Fruit fly (Drosophila melanogaster) whole organism, embryonic: Measurements from ENCODE around the gene CG7071.

Source experiments
- Blimp-1 ChIP-seq: fragments of 200-800 bp; sonication (Bioruptor generic); optimal IDR thresholded peaks from 3 replicates; lab custom pipeline; 2018; ENCODE audit warnings: missing biosample characterization, missing genetic modification characterization, mild to moderate bottlenecking, moderate library complexity, missing genetic modification reagents
- BtbVII ChIP-seq: fragments of 200-800 bp; sonication (Bioruptor generic); optimal IDR thresholded peaks from 3 replicates; lab custom pipeline; 2017; ENCODE audit warnings: missing biosample characterization, mild to moderate bottlenecking, missing genetic modification characterization
- CG10147 ChIP-seq: fragments of 200-800 bp; sonication (Bioruptor generic); optimal IDR thresholded peaks from 2 replicates; lab custom pipeline; 2019; ENCODE audit warnings: missing biosample characterization, mild to moderate bottlenecking, missing genetic modification characterization, moderate library complexity
- CG10431 ChIP-seq: fragments of 200-800 bp; sonication (Bioruptor generic); optimal IDR thresholded peaks from 3 replicates; lab custom pipeline; 2018; ENCODE audit warnings: missing biosample characterization, mild to moderate bottlenecking, missing genetic modification characterization
- CG10462 ChIP-seq: fragments of 200-800 bp; sonication (Bioruptor generic); optimal IDR thresholded peaks from 2 replicates; lab custom pipeline; 2016; ENCODE audit warnings: missing biosample characterization, missing genetic modification characterization
- CG10654 ChIP-seq: fragments of 200-800 bp; sonication (Bioruptor generic); optimal IDR thresholded peaks from 2 replicates; lab custom pipeline; 2016; ENCODE audit warnings: missing biosample characterization, missing genetic modification characterization
- CG18011 ChIP-seq: fragments of 200-800 bp; sonication (Bioruptor generic); optimal IDR thresholded peaks from 2 replicates; lab custom pipeline; 2017; ENCODE audit warnings: missing biosample characterization, missing genetic modification characterization, mild to moderate bottlenecking, moderate library complexity, missing genotype
- CG2678 ChIP-seq: fragments of 200-800 bp; sonication (Bioruptor generic); optimal IDR thresholded peaks from 3 replicates; lab custom pipeline; 2019; ENCODE audit warnings: missing biosample characterization, mild to moderate bottlenecking, missing genetic modification characterization, moderate library complexity
- CG2712 ChIP-seq: fragments of 200-800 bp; optimal IDR thresholded peaks from 3 replicates; lab custom pipeline; 2019; ENCODE audit warnings: missing biosample characterization, mild to moderate bottlenecking, missing genetic modification characterization, moderate library complexity
- CG31365 ChIP-seq: fragments of 200-800 bp; sonication (Bioruptor generic); optimal IDR thresholded peaks from 2 replicates; lab custom pipeline; 2018; ENCODE audit warnings: missing biosample characterization, mild to moderate bottlenecking, missing genetic modification characterization
- CG32772 ChIP-seq: fragments of 200-800 bp; sonication (Bioruptor generic); IDR thresholded peaks from 2 replicates; pipeline ENCODE4 v1.3.6; 2022; ENCODE audit warnings: missing biosample characterization, missing genetic modification characterization
- CG3838 ChIP-seq: fragments of 200-800 bp; sonication (Bioruptor generic); optimal IDR thresholded peaks from 3 replicates; lab custom pipeline; 2016; ENCODE audit warnings: missing biosample characterization, missing genetic modification characterization
- CG43689 ChIP-seq: fragments of 200-800 bp; sonication (Bioruptor generic); IDR thresholded peaks from 2 replicates; pipeline ENCODE4 v1.3.6; 2022; ENCODE audit warnings: missing biosample characterization, missing genetic modification characterization
- CG6272 ChIP-seq: fragments of 200-800 bp; sonication (Bioruptor generic); IDR thresholded peaks from 2 replicates; pipeline ENCODE4 v1.3.6; 2022; ENCODE audit warnings: missing biosample characterization, missing genetic modification characterization
- CG6765 ChIP-seq: fragments of 200-800 bp; sonication (Bioruptor generic); optimal IDR thresholded peaks from 3 replicates; lab custom pipeline; 2017; ENCODE audit warnings: missing biosample characterization, mild to moderate bottlenecking, missing genetic modification characterization
- CG7271 ChIP-seq: fragments of 200-800 bp; sonication (Bioruptor generic); optimal IDR thresholded peaks from 2 replicates; lab custom pipeline; 2018; ENCODE audit warnings: missing biosample characterization, mild to moderate bottlenecking, missing genetic modification characterization, moderate library complexity
- CG9876 ChIP-seq: fragments of 200-800 bp; sonication (Bioruptor generic); optimal IDR thresholded peaks from 2 replicates; lab custom pipeline; 2016; ENCODE audit warnings: missing biosample characterization, missing genetic modification characterization
- CTCF ChIP-seq: fragments of 200-800 bp; sonication (Bioruptor generic); optimal IDR thresholded peaks from 2 replicates; lab custom pipeline; 2017; ENCODE audit warnings: missing biosample characterization, mild to moderate bottlenecking, missing genetic modification characterization, moderate library complexity
- D ChIP-seq, 2 experiments: fragments of 200-800 bp in 1 of 2; fragments of >200 bp in 1 of 2; sonication (Bioruptor generic) in 1 of 2; optimal IDR thresholded peaks; 2 replicates in 1 of 2; 3 replicates in 1 of 2; lab custom pipeline; 2017; ENCODE audit warnings: mild to moderate bottlenecking in 1 of 2, missing biosample characterization in 1 of 2, missing genetic modification characterization in 1 of 2, missing genetic modification reagents in 1 of 2
- HmgZ ChIP-seq: fragments of 200-800 bp; sonication (Bioruptor generic); optimal IDR thresholded peaks from 2 replicates; lab custom pipeline; 2018; ENCODE audit warnings: missing biosample characterization, mild to moderate bottlenecking, missing genetic modification characterization
- Meics ChIP-seq: fragments of 200-800 bp; sonication (Bioruptor generic); optimal IDR thresholded peaks from 2 replicates; lab custom pipeline; 2017; ENCODE audit warnings: missing biosample characterization, mild to moderate bottlenecking, missing genetic modification characterization
- Oli ChIP-seq: fragments of 200-800 bp; sonication (Bioruptor generic); optimal IDR thresholded peaks from 2 replicates; lab custom pipeline; 2018; ENCODE audit warnings: missing biosample characterization, mild to moderate bottlenecking, missing genetic modification characterization, moderate library complexity
- PHDP ChIP-seq: fragments of 200-800 bp; sonication (Bioruptor generic); optimal IDR thresholded peaks from 3 replicates; lab custom pipeline; 2018; ENCODE audit warnings: missing biosample characterization, mild to moderate bottlenecking, missing genetic modification characterization, moderate library complexity
- Poxn ChIP-seq: fragments of 200-800 bp; sonication (Bioruptor generic); IDR thresholded peaks from 2 replicates; pipeline ENCODE4 v1.3.6; 2022; ENCODE audit warnings: missing biosample characterization, missing genetic modification characterization
- Rfx ChIP-seq: fragments of 200-800 bp; sonication (Bioruptor generic); IDR thresholded peaks from 2 replicates; pipeline ENCODE4 v1.3.6; 2022; ENCODE audit warnings: missing biosample characterization, missing genetic modification characterization
- Rx ChIP-seq: fragments of 200-800 bp; sonication (Bioruptor generic); IDR thresholded peaks from 2 replicates; pipeline ENCODE4 v1.3.6; 2022; ENCODE audit warnings: missing biosample characterization, missing genetic modification characterization
- Scr ChIP-seq: fragments of 200-800 bp; sonication (Bioruptor generic); IDR thresholded peaks from 2 replicates; pipeline ENCODE4 v1.3.6; 2022; ENCODE audit warnings: missing biosample characterization, missing genetic modification characterization; ENCODE audit not compliant: partially characterized antibody
- Usf ChIP-seq: fragments of 200-800 bp; sonication (Bioruptor generic); optimal IDR thresholded peaks from 2 replicates; lab custom pipeline; 2017; ENCODE audit warnings: missing genotype, missing biosample characterization, missing genetic modification characterization
- al ChIP-seq: fragments of 200-800 bp; sonication (Bioruptor generic); IDR thresholded peaks from 2 replicates; pipeline ENCODE4 v1.3.6; 2022; ENCODE audit warnings: missing biosample characterization, missing genetic modification characterization
- bcd ChIP-seq: fragments of 200-800 bp; sonication (Bioruptor generic); optimal IDR thresholded peaks from 2 replicates; lab custom pipeline; 2017; ENCODE audit warnings: missing biosample characterization, mild to moderate bottlenecking, missing genetic modification characterization
- chinmo ChIP-seq: fragments of 200-800 bp; sonication (Bioruptor generic); IDR thresholded peaks from 4 replicates; pipeline ENCODE4 v1.3.6; 2022; ENCODE audit warnings: missing biosample characterization, missing genetic modification characterization; ENCODE audit not compliant: partially characterized antibody
- chm ChIP-seq: fragments of 200-800 bp; sonication (Bioruptor generic); IDR thresholded peaks from 2 replicates; pipeline ENCODE4 v1.3.6; 2022; ENCODE audit warnings: missing biosample characterization, missing genetic modification characterization
- danr ChIP-seq: fragments of 200-800 bp; sonication (Bioruptor generic); IDR thresholded peaks from 2 replicates; pipeline ENCODE4 v1.3.6; 2022; ENCODE audit warnings: missing biosample characterization, missing genetic modification characterization
- ham ChIP-seq: fragments of 200-800 bp; sonication (Bioruptor generic); IDR thresholded peaks from 2 replicates; pipeline ENCODE4 v1.3.6; 2022; ENCODE audit warnings: missing biosample characterization, missing genetic modification characterization
- kni ChIP-seq: fragments of 200-800 bp; sonication (Bioruptor generic); optimal IDR thresholded peaks from 3 replicates; lab custom pipeline; 2017; ENCODE audit warnings: mild to moderate bottlenecking, missing biosample characterization, missing genetic modification reagents, missing genetic modification characterization
- lbe ChIP-seq: fragments of 200-800 bp; sonication (Bioruptor generic); optimal IDR thresholded peaks from 2 replicates; lab custom pipeline; 2016; ENCODE audit warnings: missing biosample characterization, mild to moderate bottlenecking, missing genetic modification characterization
- nerfin-2 ChIP-seq: fragments of 200-800 bp; sonication (Bioruptor generic); IDR thresholded peaks from 2 replicates; pipeline ENCODE4 v1.3.6; 2022; ENCODE audit warnings: missing biosample characterization, missing genetic modification characterization; ENCODE audit not compliant: partially characterized antibody
- odd ChIP-seq: fragments of 200-800 bp; sonication (Bioruptor generic); optimal IDR thresholded peaks from 2 replicates; lab custom pipeline; 2017; ENCODE audit warnings: missing biosample characterization, mild to moderate bottlenecking, missing genetic modification characterization
- otp ChIP-seq: fragments of 200-800 bp; sonication (Bioruptor generic); IDR thresholded peaks from 3 replicates; pipeline ENCODE4, ENCODE4 v1.3.6; 2022; ENCODE audit warnings: missing biosample characterization, missing genetic modification characterization
- phol ChIP-seq: fragments of 200-800 bp; sonication (Bioruptor generic); optimal IDR thresholded peaks from 3 replicates; lab custom pipeline; 2018; ENCODE audit warnings: missing biosample characterization, mild to moderate bottlenecking, missing genetic modification characterization, moderate library complexity
- pnt ChIP-seq: fragments of 200-800 bp; sonication (Bioruptor generic); optimal IDR thresholded peaks from 3 replicates; lab custom pipeline; 2016; ENCODE audit warnings: missing biosample characterization, missing genetic modification characterization
- prd ChIP-seq, 3 experiments: fragments of >200 bp in 2 of 3; fragments of 200-800 bp in 1 of 3; sonication (Bioruptor generic) in 1 of 3; optimal IDR thresholded peaks in 2 of 3; IDR thresholded peaks in 1 of 3; 2 replicates in 2 of 3; 3 replicates in 1 of 3; pipeline versions ENCODE4 v1.3.6 to Lab custom; 2017 to 2022; ENCODE audit warnings: missing biosample characterization in 1 of 3, missing genetic modification characterization in 1 of 3
- pros ChIP-seq: fragments of 200-800 bp; sonication (Bioruptor generic); optimal IDR thresholded peaks from 3 replicates; lab custom pipeline; 2019; ENCODE audit warnings: missing biosample characterization, mild to moderate bottlenecking, missing genetic modification characterization, moderate library complexity
- rib ChIP-seq: fragments of 200-800 bp; sonication (Bioruptor generic); IDR thresholded peaks from 2 replicates; pipeline ENCODE4 v1.3.6; 2022; ENCODE audit warnings: missing biosample characterization, missing genetic modification characterization
- sim ChIP-seq: fragments of 200-800 bp; sonication (Bioruptor generic); IDR thresholded peaks from 2 replicates; pipeline ENCODE4 v1.3.6; 2022; ENCODE audit warnings: missing biosample characterization, missing genetic modification characterization
- slp2 ChIP-seq: fragments of 200-800 bp; sonication (Bioruptor generic); optimal IDR thresholded peaks from 2 replicates; lab custom pipeline; 2016; ENCODE audit warnings: missing biosample characterization, missing genetic modification characterization
- wek ChIP-seq: fragments of 200-800 bp; sonication (Bioruptor generic); optimal IDR thresholded peaks from 3 replicates; lab custom pipeline; 2018; ENCODE audit warnings: missing biosample characterization, mild to moderate bottlenecking, missing genetic modification characterization, moderate library complexity

The CG7071 gene

DNA sequence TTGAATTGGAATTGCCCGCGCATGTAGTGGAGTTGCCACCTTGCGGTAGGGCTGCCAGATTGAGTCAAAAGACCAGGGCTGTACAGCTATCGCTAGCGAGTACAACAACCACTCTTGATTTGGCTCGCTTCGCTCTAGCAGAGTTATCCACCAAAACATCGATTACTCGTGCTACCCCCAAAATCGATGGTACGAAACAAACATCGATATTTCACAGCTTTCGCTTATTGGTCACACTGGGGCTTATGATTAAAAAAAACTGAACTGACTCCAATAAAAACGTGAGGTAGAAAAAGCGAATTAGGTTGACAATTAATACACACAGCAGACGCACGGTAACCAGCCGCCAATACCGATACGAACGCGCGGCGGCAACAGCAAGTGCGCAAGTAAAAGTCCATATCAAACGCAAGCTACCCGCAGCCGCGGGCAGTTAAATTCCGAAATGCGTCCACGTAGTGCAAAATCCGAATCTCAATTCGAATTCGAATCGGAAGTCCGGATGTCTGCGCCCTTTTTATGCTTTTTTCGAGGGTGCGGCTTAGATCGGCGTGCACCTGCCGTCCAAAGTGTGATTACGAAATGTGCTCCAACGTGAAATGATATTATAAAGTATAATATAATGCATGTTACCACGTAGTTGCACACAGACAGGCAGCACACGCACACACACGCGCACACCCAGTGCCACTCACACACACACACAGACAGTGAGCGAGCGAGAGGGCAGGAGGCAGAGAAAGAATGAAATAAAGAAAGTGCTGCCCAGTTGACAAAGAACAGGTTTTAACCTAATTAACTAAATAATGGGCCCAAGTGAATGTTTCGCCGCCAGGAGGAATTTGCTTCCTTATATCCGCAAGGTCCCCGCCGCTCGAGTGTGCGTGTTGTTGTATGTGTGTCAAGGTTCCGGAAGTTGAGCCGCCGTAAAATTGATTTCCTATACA, 5.7 kb upstream of the CG7071 start, which contains the start of gene Sar1 (continued):
- peak; percentile 61 for TF ChIP-seq Rfx (GFP tag; lab: Robert Waterston, UW)
- TF ChIP-seq CG6765 (GFP tag; lab: Kevin White, UChicago), result no peak
- TF ChIP-seq kni (GFP tag; lab: Kevin White, UChicago), result peak; percentile 3
- no peak for TF ChIP-seq Poxn (GFP tag; lab: Robert Waterston, UW)
- no peak for TF ChIP-seq CG43689 (GFP tag; lab: Robert Waterston, UW)
- TF ChIP-seq Oli (tag; lab: Kevin White, UChicago), result no peak
- no peak for TF ChIP-seq CG31365 (tag; lab: Kevin White, UChicago)
- peak; percentile 11 for TF ChIP-seq Blimp-1 (GFP tag; lab: Kevin White, UChicago)
- TF ChIP-seq PHDP (tag; lab: Kevin White, UChicago), result no peak
- peak; percentile 35 for TF ChIP-seq odd (GFP tag; lab: Kevin White, UChicago)
- TF ChIP-seq prd (optimal IDR thresholded peaks at IDR 0.05; lab: Kevin White, UChicago), result no peak
- no peak; the same call in 2 of the 3 replicates for TF ChIP-seq prd (GFP tag; IDR thresholded peaks at IDR 0.05; lab: Robert Waterston, UW)
- TF ChIP-seq D (optimal IDR thresholded peaks at IDR 0.05; lab: Kevin White, UChicago), result peak; percentile 61
- TF ChIP-seq D (GFP tag; optimal IDR thresholded peaks at IDR 0.05; lab: Kevin White, UChicago), result no peak
- 0 out of 2 replicates have a peak, but pooled peaks have one; percentile 18 for TF ChIP-seq chm (GFP tag; lab: Robert Waterston, UW)
- no peak; the same call in 1 of the 2 replicates for TF ChIP-seq ham (GFP tag; lab: Robert Waterston, UW)
- no peak for TF ChIP-seq pros (GFP tag; lab: Kevin White, UChicago)
- TF ChIP-seq sim (GFP tag; lab: Robert Waterston, UW), result no peak
- TF ChIP-seq bcd (GFP tag; lab: Kevin White, UChicago), result peak; percentile 29
- no peak for TF ChIP-seq CG3838 (GFP tag; lab: Kevin White, UChicago)
- TF ChIP-seq HmgZ (tag; lab: Kevin White, UChicago), result peak; percentile 92
- no peak for TF ChIP-seq BtbVII (GFP tag; lab: Kevin White, UChicago)
- 0 out of 2 replicates have a peak, but pooled peaks have one; percentile 22 for TF ChIP-seq al
- no peak for TF ChIP-seq CG2678
- TF ChIP-seq CG10654, result peak; percentile 30
- TF ChIP-seq Usf (GFP tag; lab: Kevin White, UChicago), result no peak
- TF ChIP-seq danr (GFP tag; lab: Robert Waterston, UW), result no peak
- no peak for TF ChIP-seq CG10462 (GFP tag; lab: Kevin White, UChicago)
- peak; percentile 94; the same call in 3 of the 4 replicates for TF ChIP-seq chinmo
- TF ChIP-seq CG9876 (GFP tag; lab: Kevin White, UChicago), result peak; percentile 40
- TF ChIP-seq CG6272 (GFP tag; lab: Robert Waterston, UW), result 0 out of 2 replicates have a peak, but pooled peaks have one; percentile 19
- TF ChIP-seq CG10431 (GFP tag; lab: Kevin White, UChicago), result no peak
- TF ChIP-seq lbe (GFP tag; lab: Kevin White, UChicago), result no peak
- no peak for TF ChIP-seq Rx
- TF ChIP-seq rib, result no peak
- TF ChIP-seq CG7271, result no peak
- peak; percentile 3 for TF ChIP-seq slp2
- peak; percentile 73 for TF ChIP-seq phol
- no peak for TF ChIP-seq CG10147 (GFP tag; lab: Kevin White, UChicago)
- TF ChIP-seq CG32772 (GFP tag; lab: Robert Waterston, UW), result peak; percentile 55
- TF ChIP-seq otp (GFP tag; lab: Robert Waterston, UW), result no peak
- TF ChIP-seq CTCF, result peak; percentile 60
- TF ChIP-seq CG18011, result no peak
- no peak for TF ChIP-seq Meics (GFP tag; lab: Kevin White, UChicago)
- no peak for TF ChIP-seq pnt (GFP tag; lab: Kevin White, UChicago)
- peak; percentile 68 for TF ChIP-seq CG2712 (tag; lab: Kevin White, UChicago)
- peak; percentile 90 for TF ChIP-seq Scr (GFP tag; lab: Robert Waterston, UW)
- TF ChIP-seq nerfin-2, result peak; percentile 59; the same call in 1 of the 2 replicates
- TF ChIP-seq wek, result no peak
